Fruit fly (Drosophila melanogaster): ENCODE measurements around the gene Sulf1.

DNA sequence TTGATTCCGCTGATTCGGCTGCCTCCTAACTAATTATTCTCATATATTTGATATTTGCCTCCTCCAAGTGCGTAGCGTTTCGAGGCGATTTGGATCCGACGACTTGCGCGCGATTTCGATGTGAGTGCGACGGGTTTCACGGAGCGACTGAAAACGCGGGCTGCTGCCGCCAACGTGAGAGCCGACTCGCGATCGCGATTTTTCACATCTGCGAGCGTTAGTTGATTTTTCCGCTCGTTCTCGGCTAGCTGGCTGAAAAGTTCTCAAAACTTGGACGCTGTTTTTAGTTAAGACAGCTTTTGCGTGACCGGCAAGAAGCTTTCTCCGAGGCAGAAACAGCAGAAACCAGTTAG is 17.5 kb upstream of the Sulf1 start, which contains the start of gene CG10311:
- TF ChIP-seq CG8478 (optimal IDR thresholded peaks at IDR 0.05) (no peak), CTCF (optimal IDR thresholded peaks at IDR 0.05) (no peak)
